Worm (Caenorhabditis elegans) whole organism, mixed stage, embryonic: ENCODE results near the gene C09B9.4.
"Not testable (repeated sequence)": the region's sequence is repeated elsewhere in the genome, so short reads cannot be mapped to it uniquely, and the experiment has no call there.

Experiments
- M03D4.4 ChIP-seq: sonication (generic microtip); optimal IDR thresholded peaks from 2 replicates; lab custom pipeline; 2017; ENCODE audit warnings: mild to moderate bottlenecking, missing genetic modification characterization, missing compliant biosample characterization
- blmp-1 ChIP-seq: fragments of 150-350 bp; optimal IDR thresholded peaks from 2 replicates; lab custom pipeline; 2014; ENCODE audit warnings: missing biosample characterization, missing genetic modification characterization
- ceh-39 ChIP-seq: fragments of 150-350 bp; optimal IDR thresholded peaks from 2 replicates; lab custom pipeline; 2014; ENCODE audit warnings: missing biosample characterization, missing genetic modification characterization
- ceh-43 ChIP-seq: fragments of 200-800 bp; sonication (Bioruptor generic); optimal IDR thresholded peaks from 2 replicates; lab custom pipeline; 2018; ENCODE audit warnings: mild to moderate bottlenecking, missing genetic modification characterization, moderate library complexity, missing compliant biosample characterization
- ceh-83 ChIP-seq: fragments of 200-800 bp; sonication (Bioruptor generic); optimal IDR thresholded peaks from 2 replicates; lab custom pipeline; 2018; ENCODE audit warnings: mild to moderate bottlenecking, missing genetic modification characterization, missing compliant biosample characterization
- ces-1 ChIP-seq: fragments of 150-350 bp; optimal IDR thresholded peaks from 2 replicates; lab custom pipeline; 2014; ENCODE audit warnings: missing biosample characterization, missing genetic modification reagents, missing genetic modification characterization
- cnd-1 ChIP-seq: fragments of 200-800 bp; sonication (Bioruptor generic); optimal IDR thresholded peaks from 2 replicates; lab custom pipeline; 2018; ENCODE audit warnings: mild to moderate bottlenecking, missing genetic modification characterization, missing compliant biosample characterization
- drap-1 ChIP-seq: fragments of 200-800 bp; sonication (Bioruptor generic); optimal IDR thresholded peaks from 3 replicates; lab custom pipeline; 2018; ENCODE audit warnings: mild to moderate bottlenecking, missing genetic modification characterization, missing compliant biosample characterization
- elt-1 ChIP-seq: sonication (generic microtip); optimal IDR thresholded peaks from 2 replicates; lab custom pipeline; 2017; ENCODE audit warnings: missing genetic modification characterization, mild to moderate bottlenecking, missing compliant biosample characterization, antibody characterized with exemption, moderate library complexity, borderline replicate concordance; ENCODE audit not compliant: insufficient read depth
- elt-3 ChIP-seq: fragments of 150-350 bp; optimal IDR thresholded peaks from 2 replicates; lab custom pipeline; 2014; ENCODE audit warnings: missing biosample characterization, missing genetic modification characterization
- flh-1 ChIP-seq: fragments of 200-800 bp; sonication (Bioruptor generic); optimal IDR thresholded peaks from 2 replicates; lab custom pipeline; 2018; ENCODE audit warnings: mild to moderate bottlenecking, missing genetic modification characterization, moderate library complexity, missing compliant biosample characterization
- ham-2 ChIP-seq: fragments of 200-800 bp; sonication (Bioruptor generic); optimal IDR thresholded peaks from 2 replicates; lab custom pipeline; 2018; ENCODE audit warnings: mild to moderate bottlenecking, missing genetic modification characterization, missing compliant biosample characterization
- lin-13 ChIP-seq: fragments of 150-350 bp; optimal IDR thresholded peaks from 2 replicates; lab custom pipeline; 2014; ENCODE audit warnings: missing biosample characterization, missing genetic modification characterization
- lin-32 ChIP-seq: fragments of 200-800 bp; sonication (Bioruptor generic); optimal IDR thresholded peaks from 2 replicates; lab custom pipeline; 2018; ENCODE audit warnings: mild to moderate bottlenecking, missing genetic modification characterization, missing compliant biosample characterization
- lsy-2 ChIP-seq: fragments of 150-350 bp; optimal IDR thresholded peaks from 2 replicates; lab custom pipeline; 2014; ENCODE audit warnings: missing biosample characterization, missing genetic modification characterization
- mab-5 ChIP-seq: fragments of 150-350 bp; optimal IDR thresholded peaks from 2 replicates; lab custom pipeline; 2014; ENCODE audit warnings: missing biosample characterization, missing genetic modification characterization
- mep-1 ChIP-seq: fragments of 150-350 bp; optimal IDR thresholded peaks from 2 replicates; lab custom pipeline; 2017; ENCODE audit warnings: missing biosample characterization, missing genetic modification reagents, missing genetic modification characterization, inconsistent platforms
- nhr-12 ChIP-seq: fragments of 150-350 bp; optimal IDR thresholded peaks from 2 replicates; lab custom pipeline; 2014; ENCODE audit warnings: missing biosample characterization, missing genetic modification characterization
- nhr-2 ChIP-seq: fragments of 150-350 bp; optimal IDR thresholded peaks from 2 replicates; lab custom pipeline; 2014; ENCODE audit warnings: missing biosample characterization, missing genetic modification characterization
- nhr-28 ChIP-seq: fragments of 150-350 bp; optimal IDR thresholded peaks from 2 replicates; lab custom pipeline; 2014; ENCODE audit warnings: missing biosample characterization, missing genetic modification characterization
- nhr-76 ChIP-seq: sonication (generic microtip); optimal IDR thresholded peaks from 2 replicates; lab custom pipeline; 2017; ENCODE audit warnings: missing biosample characterization, missing genetic modification characterization
- sem-2 ChIP-seq: fragments of 200-800 bp; sonication (Bioruptor generic); optimal IDR thresholded peaks from 2 replicates; lab custom pipeline; 2018; ENCODE audit warnings: mild to moderate bottlenecking, missing genetic modification characterization, missing compliant biosample characterization
- snpc-4 ChIP-seq: fragments of 150-350 bp; optimal IDR thresholded peaks from 2 replicates; lab custom pipeline; 2014; ENCODE audit warnings: missing biosample characterization, missing genetic modification characterization
- unc-120 ChIP-seq: sonication (generic microtip); optimal IDR thresholded peaks from 2 replicates; lab custom pipeline; 2017; ENCODE audit warnings: missing genetic modification characterization, missing compliant biosample characterization; ENCODE audit not compliant: poor library complexity, severe bottlenecking
- unc-39 ChIP-seq: fragments of 150-350 bp; optimal IDR thresholded peaks from 2 replicates; lab custom pipeline; 2014; ENCODE audit warnings: missing biosample characterization, missing genetic modification characterization
- zip-8 ChIP-seq: fragments of 150-350 bp; optimal IDR thresholded peaks from 2 replicates; lab custom pipeline; 2014; ENCODE audit warnings: missing biosample characterization, missing genetic modification characterization

The C09B9.4 gene

DNA sequence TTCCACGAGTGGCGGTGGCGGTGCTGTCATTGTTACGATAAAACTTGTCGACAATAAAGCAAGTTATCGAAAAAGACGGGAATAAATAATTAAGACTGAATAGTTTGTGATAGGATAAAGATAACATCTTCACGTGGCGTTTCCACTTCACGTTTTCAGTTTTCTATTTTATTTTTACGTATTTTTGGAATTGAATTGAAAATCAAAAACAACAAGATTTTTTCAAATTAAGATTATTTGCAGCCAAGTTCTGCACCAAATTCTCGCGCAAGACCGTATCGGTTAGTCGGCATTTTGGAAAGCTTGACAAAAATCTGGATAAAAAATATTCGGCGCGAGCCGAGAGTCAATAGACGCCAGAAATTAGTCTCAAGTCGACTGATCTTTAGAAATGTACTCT lies 33.7 kb upstream of the C09B9.4 start, which contains the start of gene ttbk-2.2:
Gene ttbk-2.2 (minus strand): TSS at position 101 of the 400 bp plus-strand sequence.
- TF ChIP-seq mep-1, cnd-1, nhr-12 (tag; lab: Kevin White, UChicago): not testable (repeated sequence)

DNA sequence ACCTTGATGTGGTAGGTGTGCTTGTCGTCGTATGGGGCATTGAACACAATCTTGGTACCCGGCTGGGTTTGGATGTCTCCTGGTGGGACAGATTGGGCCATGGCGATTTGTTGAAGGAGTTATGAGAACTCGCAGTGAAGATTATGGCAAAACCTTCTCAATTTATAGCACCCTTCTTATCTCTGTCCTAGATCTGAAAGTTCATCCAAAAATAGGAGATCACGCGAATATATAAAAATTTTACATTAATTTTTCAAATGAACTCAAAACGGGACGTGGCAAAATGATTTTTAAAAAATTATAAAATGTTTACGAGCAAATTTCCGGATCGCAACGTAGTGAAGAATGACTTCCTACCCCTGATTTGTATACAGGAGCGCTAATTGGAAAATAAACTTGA lies 31.8 kb upstream of the C09B9.4 start, which contains the start of gene msp-53:
Gene msp-53 (minus strand): TSS at position 101 of the 400 bp plus-strand sequence.
- TF ChIP-seq drap-1 (GFP tag; lab: Kevin White, UChicago); ceh-39 (tag; lab: Kevin White, UChicago); sem-2 (GFP tag; lab: Kevin White, UChicago): not testable (repeated sequence)

DNA sequence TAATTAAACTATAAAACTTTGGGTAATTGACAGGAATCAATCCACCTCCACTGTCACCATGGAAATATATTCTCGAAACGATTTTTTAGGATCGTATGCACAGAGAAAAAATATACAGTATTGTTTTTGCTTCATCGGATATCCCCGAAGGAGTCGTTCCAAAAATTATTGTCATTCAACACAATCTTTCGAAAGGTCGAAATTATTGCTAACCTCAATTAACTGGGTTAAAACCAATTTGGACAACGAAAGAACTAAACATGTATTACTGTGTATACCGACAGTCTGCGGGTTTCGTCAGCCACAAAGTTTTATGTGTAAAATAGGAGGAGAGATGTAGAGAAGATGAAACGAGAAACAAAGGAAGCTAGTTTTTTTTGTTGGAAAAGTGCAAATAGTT lies 30.1 kb upstream of the C09B9.4 start:
- TF ChIP-seq lin-13 (tag; lab: Kevin White, UChicago) = no peak
- TF ChIP-seq blmp-1 (tag; lab: Kevin White, UChicago) = no peak
- no peak for TF ChIP-seq elt-3 (tag; lab: Kevin White, UChicago)
- TF ChIP-seq unc-39 (tag; lab: Kevin White, UChicago) = no peak
- no peak for TF ChIP-seq cnd-1 (tag; lab: Kevin White, UChicago)
- TF ChIP-seq ces-1 (GFP tag; lab: Kevin White, UChicago) = no peak
- TF ChIP-seq nhr-2 (tag; lab: Kevin White, UChicago) = no peak
- TF ChIP-seq zip-8 (tag; lab: Kevin White, UChicago) = no peak
- no peak for TF ChIP-seq ceh-39 (tag; lab: Kevin White, UChicago)
- no peak for TF ChIP-seq snpc-4 (tag; lab: Kevin White, UChicago)
- TF ChIP-seq ham-2 = no peak
- no peak for TF ChIP-seq lsy-2 (tag; lab: Kevin White, UChicago)
- TF ChIP-seq ceh-43 (GFP tag; lab: Kevin White, UChicago) = no peak
- TF ChIP-seq nhr-28 (tag; lab: Kevin White, UChicago) = no peak
- no peak for TF ChIP-seq nhr-76 (tag; lab: Kevin White, UChicago)
- no peak for TF ChIP-seq unc-120 (tag; lab: Kevin White, UChicago)
- no peak for TF ChIP-seq ceh-83 (GFP tag; lab: Kevin White, UChicago)
- TF ChIP-seq flh-1 (GFP tag; lab: Kevin White, UChicago) = no peak
- TF ChIP-seq mab-5 (tag; lab: Kevin White, UChicago) = no peak
- no peak for TF ChIP-seq mep-1 (tag; lab: Kevin White, UChicago)

DNA sequence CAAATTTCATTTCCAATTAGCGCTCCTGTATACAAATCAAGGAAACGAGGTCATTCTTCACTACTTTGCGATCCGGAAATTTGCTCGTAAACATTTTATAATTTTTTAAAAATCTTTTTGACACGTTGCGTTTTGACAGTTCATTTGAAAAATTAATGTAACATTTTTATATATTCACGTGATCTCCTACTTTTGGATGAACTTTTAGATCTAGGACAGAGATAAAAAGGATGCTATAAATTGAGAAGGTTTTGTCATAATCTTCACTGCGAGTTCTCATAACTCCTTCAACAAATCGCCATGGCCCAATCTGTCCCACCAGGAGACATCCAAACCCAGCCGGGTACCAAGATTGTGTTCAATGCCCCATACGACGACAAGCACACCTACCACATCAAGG lies 29.1 kb upstream of the C09B9.4 start, which contains the start of gene msp-57:
Gene msp-57 (plus strand): TSS at position 301 of the 400 bp plus-strand sequence.
- TF ChIP-seq flh-1 (GFP tag; lab: Kevin White, UChicago); blmp-1 (tag; lab: Kevin White, UChicago); cnd-1 (tag; lab: Kevin White, UChicago): not testable (repeated sequence)

DNA sequence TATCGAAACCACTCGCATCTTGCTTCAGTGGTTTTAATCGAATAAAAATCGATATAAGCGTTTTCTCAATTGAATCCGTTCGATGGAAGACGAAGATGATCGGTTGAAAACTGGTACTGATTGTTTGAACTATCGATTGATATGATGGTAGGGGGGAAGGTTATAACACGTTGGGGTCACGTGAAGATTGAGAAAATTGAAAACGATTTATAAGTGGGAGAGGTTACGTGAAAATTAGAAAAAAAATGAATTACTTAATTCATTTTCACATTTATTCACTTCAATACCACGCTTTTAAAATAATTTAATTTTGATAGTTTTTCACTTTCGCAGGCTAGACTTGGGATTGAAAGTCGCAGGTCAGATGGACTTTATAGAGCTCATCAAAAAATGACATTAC lies 27.8 kb upstream of the C09B9.4 start, which contains the start of gene C09B9.7:
Gene C09B9.7 (minus strand): TSS at position 101 of the 400 bp plus-strand sequence.
- TF ChIP-seq lin-32 (no peak), elt-1 (no peak), mab-5 (tag; lab: Kevin White, UChicago) (no peak), nhr-76 (tag; lab: Kevin White, UChicago) (no peak), M03D4.4 (tag; lab: Kevin White, UChicago) (no peak)

DNA sequence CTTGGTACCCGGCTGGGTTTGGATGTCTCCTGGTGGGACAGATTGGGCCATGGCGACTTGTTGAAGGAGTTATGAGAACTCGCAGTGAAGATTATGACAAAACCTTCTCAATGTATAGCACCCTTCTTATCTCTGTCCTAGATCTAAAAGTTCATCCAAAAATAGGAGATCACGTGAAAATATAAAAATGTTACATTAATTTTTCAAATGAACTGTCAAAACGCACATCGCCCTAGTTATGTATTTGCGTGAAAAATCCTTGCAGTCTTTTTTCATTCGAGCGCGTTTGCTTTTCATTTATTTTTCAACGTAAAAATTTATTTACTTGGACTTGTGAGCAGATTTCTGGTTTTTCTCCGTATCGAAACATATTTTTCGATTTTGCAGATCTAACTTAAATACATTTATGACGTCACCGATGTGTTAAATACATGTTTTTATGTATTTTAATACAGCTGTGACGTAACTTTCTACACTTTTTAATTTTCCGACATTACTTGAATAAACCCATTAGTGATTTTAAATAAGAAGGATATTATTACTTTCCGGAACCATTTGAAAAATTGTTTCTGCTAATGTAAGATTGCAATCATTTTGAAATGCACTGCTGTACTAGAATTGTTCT lies 22.9 kb upstream of the C09B9.4 start, which contains the start of gene msp-55:
Gene msp-55 (minus strand): TSS at position 51 of the 625 bp plus-strand sequence.
- peak; percentile 97 for TF ChIP-seq zip-8 (tag; lab: Kevin White, UChicago)
- no peak for TF ChIP-seq unc-120 (tag; lab: Kevin White, UChicago)

DNA sequence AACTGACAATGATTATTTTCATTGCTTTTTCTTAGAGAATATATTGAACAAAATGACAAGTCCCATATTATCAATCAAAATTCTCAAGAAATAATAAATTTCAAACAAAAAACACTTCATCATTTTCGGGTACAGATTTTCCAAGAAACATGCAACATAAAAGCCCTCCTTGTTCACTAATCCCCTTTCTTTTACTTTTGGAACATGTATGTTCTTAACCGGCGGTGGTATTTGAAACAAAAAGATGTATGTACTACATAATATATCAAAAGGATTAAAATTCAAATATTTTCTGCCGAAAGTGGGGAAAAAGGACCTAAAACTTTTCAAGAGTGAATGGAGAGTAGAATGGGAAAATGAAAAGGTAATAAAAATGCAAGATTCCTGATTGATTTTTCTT lies 21.1 kb upstream of the C09B9.4 start:
- TF ChIP-seq lsy-2 (tag; lab: Kevin White, UChicago) (no peak), ham-2 (no peak)
